Worm (Caenorhabditis elegans): ENCODE results near the gene msrp-7.
A peak's percentile ranks its signal among the peaks of the same experiment; 100 is the strongest.

Gene msrp-7

ce11 chrII:10793393-10793792 lies 17.4 kb upstream of the msrp-7 start, which contains the start of gene vps-11:
Gene vps-11, minus strand, starts transcription at chrII:10793493.
- TF ChIP-seq sptf-1 (tag; optimal IDR thresholded peaks at IDR 0.05), result no peak

ce11 chrII:10796194-10796593 lies 14.6 kb upstream of the msrp-7 start, which contains the start of gene set-14:
Gene set-14, minus strand, starts transcription at chrII:10796294.
- TF ChIP-seq hlh-1 (tag; optimal IDR thresholded peaks at IDR 0.05) (no peak), sem-2 (GFP tag; optimal IDR thresholded peaks at IDR 0.05) (no peak), ces-1 (GFP tag; optimal IDR thresholded peaks at IDR 0.05) (no peak), lin-32 (GFP tag; optimal IDR thresholded peaks at IDR 0.05) (no peak), mls-2 (tag; optimal IDR thresholded peaks at IDR 0.05) (no peak), M03D4.4 (tag; optimal IDR thresholded peaks at IDR 0.05) (no peak), ceh-83 (GFP tag; optimal IDR thresholded peaks at IDR 0.05) (no peak), elt-1 (tag; optimal IDR thresholded peaks at IDR 0.05; ENCODE audit: borderline replicate concordance, insufficient read depth) (no peak), nhr-2 (tag; optimal IDR thresholded peaks at IDR 0.05) (no peak)

ce11 chrII:10798429-10798893 lies 12.3 kb upstream of the msrp-7 start, which contains the start of gene npp-19:
Gene npp-19, minus strand, starts transcription at chrII:10798479.
- TF ChIP-seq nhr-237 (tag; optimal IDR thresholded peaks at IDR 0.05) (peak; percentile 72), sptf-1 (tag; optimal IDR thresholded peaks at IDR 0.05) (peak; percentile 59), zip-8 (tag; optimal IDR thresholded peaks at IDR 0.05) (no peak), pha-4 (tag; optimal IDR thresholded peaks at IDR 0.05) (peak; percentile 19), nhr-12 (tag; optimal IDR thresholded peaks at IDR 0.05) (no peak), mep-1 (tag; optimal IDR thresholded peaks at IDR 0.05) (peak; percentile 85), cnd-1 (tag; optimal IDR thresholded peaks at IDR 0.05) (no peak), unc-120 (tag; optimal IDR thresholded peaks at IDR 0.05; ENCODE audit: poor library complexity, severe bottlenecking) (no peak), mls-2 (tag; optimal IDR thresholded peaks at IDR 0.05) (no peak), blmp-1 (tag; optimal IDR thresholded peaks at IDR 0.05) (peak; percentile 28), snpc-4 (tag; optimal IDR thresholded peaks at IDR 0.05) (no peak), elt-3 (tag; optimal IDR thresholded peaks at IDR 0.05) (no peak), bed-3 (GFP tag; optimal IDR thresholded peaks at IDR 0.05) (no peak), ceh-39 (tag; optimal IDR thresholded peaks at IDR 0.05) (no peak), mab-5 (tag; optimal IDR thresholded peaks at IDR 0.05) (no peak), unc-39 (tag; optimal IDR thresholded peaks at IDR 0.05) (no peak), nhr-2 (tag; optimal IDR thresholded peaks at IDR 0.05) (no peak), tbx-8 (GFP tag; optimal IDR thresholded peaks at IDR 0.05) (no peak), ces-1 (GFP tag; optimal IDR thresholded peaks at IDR 0.05) (peak; percentile 46), ceh-43 (GFP tag; optimal IDR thresholded peaks at IDR 0.05) (no peak), lsy-2 (tag; optimal IDR thresholded peaks at IDR 0.05) (peak; percentile 84), hlh-1 (tag; optimal IDR thresholded peaks at IDR 0.05) (peak; percentile 14), drap-1 (GFP tag; optimal IDR thresholded peaks at IDR 0.05) (no peak), lin-13 (tag; optimal IDR thresholded peaks at IDR 0.05) (peak; percentile 47), unc-62 (GFP tag; optimal IDR thresholded peaks at IDR 0.05) (no peak), M03D4.4 (tag; optimal IDR thresholded peaks at IDR 0.05) (no peak)

- no peak for TF ChIP-seq unc-120 (tag; optimal IDR thresholded peaks at IDR 0.05; ENCODE audit: poor library complexity, severe bottlenecking)
- peak; percentile 77 for TF ChIP-seq ces-1 (GFP tag; optimal IDR thresholded peaks at IDR 0.05)
These were observed 10.6 kb upstream of the msrp-7 start for ce11 chrII:10800209-10800608.

- no peak for TF ChIP-seq mep-1 (tag; optimal IDR thresholded peaks at IDR 0.05)
- TF ChIP-seq ces-1 (GFP tag; optimal IDR thresholded peaks at IDR 0.05), result peak; percentile 17
These were observed 6.3 kb upstream of the msrp-7 start for ce11 chrII:10804442-10804841.

ce11 chrII:10804907-10805306 lies 5.9 kb upstream of the msrp-7 start:
- no peak for TF ChIP-seq ztf-11 (tag; optimal IDR thresholded peaks at IDR 0.05)
- TF ChIP-seq snpc-4 (tag; optimal IDR thresholded peaks at IDR 0.05), result no peak
- no peak for TF ChIP-seq flh-1 (GFP tag; optimal IDR thresholded peaks at IDR 0.05)
- TF ChIP-seq lsy-2 (tag; optimal IDR thresholded peaks at IDR 0.05), result no peak

Data from whole organism, mixed stage, embryonic.